Worm (Caenorhabditis elegans) whole organism, late embryonic: ENCODE results near the gene F36H1.11.

ENCODE experiments used
- C08G9.2 ChIP-seq: sonication (generic microtip); optimal IDR thresholded peaks from 2 replicates; lab custom pipeline; 2016; ENCODE audit warnings: mild to moderate bottlenecking, missing genetic modification characterization, moderate library complexity, missing compliant biosample characterization
- K02D7.2 ChIP-seq: sonication (generic microtip); optimal IDR thresholded peaks from 2 replicates; lab custom pipeline; 2017; ENCODE audit warnings: mild to moderate bottlenecking, missing genetic modification characterization, missing compliant biosample characterization
- K09A11.1 ChIP-seq: sonication (generic microtip); optimal IDR thresholded peaks from 2 replicates; lab custom pipeline; 2017; ENCODE audit warnings: antibody characterized with exemption, mild to moderate bottlenecking, missing genetic modification characterization, missing compliant biosample characterization; ENCODE audit not compliant: insufficient read depth
- T23F11.4 ChIP-seq: fragments of 200-800 bp; sonication (Bioruptor generic); optimal IDR thresholded peaks from 2 replicates; lab custom pipeline; 2018; ENCODE audit warnings: mild to moderate bottlenecking, missing genetic modification characterization, missing compliant biosample characterization
- Y22D7AL.16 ChIP-seq: sonication (generic microtip); optimal IDR thresholded peaks from 2 replicates; lab custom pipeline; 2016; ENCODE audit warnings: missing genetic modification characterization, missing compliant biosample characterization
- ahr-1 ChIP-seq: sonication (generic microtip); optimal IDR thresholded peaks from 2 replicates; lab custom pipeline; 2016; ENCODE audit warnings: missing genetic modification characterization, missing compliant biosample characterization
- ceh-19 ChIP-seq: fragments of 200-800 bp; sonication (Bioruptor generic); optimal IDR thresholded peaks from 2 replicates; lab custom pipeline; 2018; ENCODE audit warnings: mild to moderate bottlenecking, missing genetic modification characterization, missing compliant biosample characterization
- ceh-2 ChIP-seq: sonication (generic microtip); optimal IDR thresholded peaks from 2 replicates; lab custom pipeline; 2016; ENCODE audit warnings: missing genotype, missing genetic modification characterization, missing compliant biosample characterization
- ceh-24 ChIP-seq: sonication (generic microtip); optimal IDR thresholded peaks from 2 replicates; lab custom pipeline; 2016; ENCODE audit warnings: mild to moderate bottlenecking, missing genetic modification characterization, missing compliant biosample characterization
- ceh-31 ChIP-seq: sonication (generic microtip); optimal IDR thresholded peaks from 2 replicates; lab custom pipeline; 2016; ENCODE audit warnings: missing genetic modification characterization, missing compliant biosample characterization
- ceh-6 ChIP-seq: fragments of 200-800 bp; sonication (Bioruptor generic); optimal IDR thresholded peaks from 2 replicates; lab custom pipeline; 2018; ENCODE audit warnings: mild to moderate bottlenecking, missing genetic modification characterization, missing compliant biosample characterization
- ceh-9 ChIP-seq: sonication (generic microtip); optimal IDR thresholded peaks from 2 replicates; lab custom pipeline; 2016; ENCODE audit warnings: mild to moderate bottlenecking, missing genetic modification characterization, inconsistent platforms, missing compliant biosample characterization
- che-1 ChIP-seq: sonication (generic microtip); optimal IDR thresholded peaks from 2 replicates; lab custom pipeline; 2016; ENCODE audit warnings: mild to moderate bottlenecking, missing genetic modification characterization, missing compliant biosample characterization
- dve-1 ChIP-seq: sonication (generic microtip); optimal IDR thresholded peaks from 2 replicates; lab custom pipeline; 2017; ENCODE audit warnings: antibody characterized with exemption, mild to moderate bottlenecking, missing genetic modification characterization, missing compliant biosample characterization
- elt-4 ChIP-seq: sonication (generic microtip); optimal IDR thresholded peaks from 2 replicates; lab custom pipeline; 2016; ENCODE audit warnings: missing genetic modification characterization, missing compliant biosample characterization
- eyg-1 ChIP-seq: sonication (generic microtip); optimal IDR thresholded peaks from 2 replicates; lab custom pipeline; 2016; ENCODE audit warnings: missing genotype, missing genetic modification characterization, missing compliant biosample characterization
- fax-1 ChIP-seq: sonication (generic microtip); optimal IDR thresholded peaks from 2 replicates; lab custom pipeline; 2016; ENCODE audit warnings: missing genotype, missing genetic modification characterization, missing compliant biosample characterization
- fkh-6 ChIP-seq: sonication (generic microtip); optimal IDR thresholded peaks from 2 replicates; lab custom pipeline; 2016; ENCODE audit warnings: missing genetic modification characterization, missing compliant biosample characterization
- hlh-13 ChIP-seq: fragments of 200-800 bp; sonication (Bioruptor generic); optimal IDR thresholded peaks from 2 replicates; lab custom pipeline; 2018; ENCODE audit warnings: mild to moderate bottlenecking, missing genetic modification characterization, missing compliant biosample characterization
- hlh-30 ChIP-seq: sonication (generic microtip); optimal IDR thresholded peaks from 2 replicates; lab custom pipeline; 2017; ENCODE audit warnings: antibody characterized with exemption, missing genetic modification characterization, missing compliant biosample characterization; ENCODE audit not compliant: insufficient read depth
- hlh-8 ChIP-seq: sonication (generic microtip); optimal IDR thresholded peaks from 2 replicates; lab custom pipeline; 2016; ENCODE audit warnings: missing genotype, missing genetic modification characterization, missing compliant biosample characterization
- lim-6 ChIP-seq: sonication (generic microtip); optimal IDR thresholded peaks from 2 replicates; lab custom pipeline; 2016; ENCODE audit warnings: missing genetic modification characterization, missing compliant biosample characterization
- madf-2 ChIP-seq: sonication (generic microtip); optimal IDR thresholded peaks from 2 replicates; lab custom pipeline; 2017; ENCODE audit warnings: missing genetic modification characterization, missing compliant biosample characterization
- mec-3 ChIP-seq: sonication (generic microtip); optimal IDR thresholded peaks from 2 replicates; lab custom pipeline; 2016; ENCODE audit warnings: borderline replicate concordance, missing genetic modification characterization, missing compliant biosample characterization
- nfya-1 ChIP-seq: sonication (generic microtip); optimal IDR thresholded peaks from 2 replicates; lab custom pipeline; 2017; ENCODE audit warnings: missing genetic modification characterization, mild to moderate bottlenecking, missing compliant biosample characterization, antibody characterized with exemption, moderate library complexity
- nhr-11 ChIP-seq: fragments of 150-350 bp; optimal IDR thresholded peaks from 2 replicates; lab custom pipeline; 2014; ENCODE audit warnings: missing biosample characterization, missing genetic modification characterization
- nhr-232 ChIP-seq: sonication (generic microtip); optimal IDR thresholded peaks from 2 replicates; lab custom pipeline; 2016; ENCODE audit warnings: missing genetic modification characterization, missing compliant biosample characterization
- npax-4 ChIP-seq: sonication (generic microtip); optimal IDR thresholded peaks from 2 replicates; lab custom pipeline; 2016; ENCODE audit warnings: missing genetic modification characterization, missing compliant biosample characterization
- odd-2 ChIP-seq: sonication (generic microtip); optimal IDR thresholded peaks from 2 replicates; lab custom pipeline; 2017; ENCODE audit warnings: antibody characterized with exemption, mild to moderate bottlenecking, missing genetic modification characterization, missing compliant biosample characterization
- pag-3 ChIP-seq: sonication (generic microtip); optimal IDR thresholded peaks from 2 replicates; lab custom pipeline; 2016; ENCODE audit warnings: missing compliant biosample characterization, missing genetic modification characterization, borderline replicate concordance
- pax-1 ChIP-seq: fragments of 150-350 bp; optimal IDR thresholded peaks from 2 replicates; lab custom pipeline; 2014; ENCODE audit warnings: missing biosample characterization, missing genetic modification characterization
- pha-2 ChIP-seq: sonication (generic microtip); optimal IDR thresholded peaks from 2 replicates; lab custom pipeline; 2017; ENCODE audit warnings: mild to moderate bottlenecking, missing genetic modification characterization, missing compliant biosample characterization
- pha-4 ChIP-seq: fragments of 150-350 bp; optimal IDR thresholded peaks from 2 replicates; lab custom pipeline; 2018; ENCODE audit warnings: missing biosample characterization, missing genetic modification reagents, missing genetic modification characterization
- sox-4 ChIP-seq: sonication (generic microtip); optimal IDR thresholded peaks from 2 replicates; lab custom pipeline; 2017; ENCODE audit warnings: mild to moderate bottlenecking, missing genetic modification characterization, inconsistent platforms, missing compliant biosample characterization
- syd-9 ChIP-seq: sonication (generic microtip); optimal IDR thresholded peaks from 2 replicates; lab custom pipeline; 2016; ENCODE audit warnings: mild to moderate bottlenecking, missing genetic modification characterization, moderate library complexity, missing compliant biosample characterization
- tbx-2 ChIP-seq: sonication (generic microtip); optimal IDR thresholded peaks from 2 replicates; lab custom pipeline; 2016; ENCODE audit warnings: missing genetic modification characterization, missing compliant biosample characterization
- tbx-7 ChIP-seq: sonication (generic microtip); optimal IDR thresholded peaks from 2 replicates; lab custom pipeline; 2016; ENCODE audit warnings: missing genotype, missing genetic modification characterization, missing compliant biosample characterization
- unc-3 ChIP-seq, 2 experiments: fragments of 200-800 bp in 1 of 2; sonication (Bioruptor generic) in 1 of 2; sonication (generic microtip) in 1 of 2; conservative IDR thresholded peaks in 1 of 2; optimal IDR thresholded peaks in 1 of 2; 2 replicates each; pipeline versions ENCODE4 v1.3.6 to Lab custom; 2016 to 2022; ENCODE audit warnings: missing compliant biosample characterization in 2 of 2, missing genetic modification characterization in 2 of 2, missing genetic modification reagents in 1 of 2
- unc-42 ChIP-seq: sonication (generic microtip); optimal IDR thresholded peaks from 2 replicates; lab custom pipeline; 2016; ENCODE audit warnings: missing genotype, missing genetic modification characterization, missing compliant biosample characterization
- unc-55 ChIP-seq: sonication (generic microtip); optimal IDR thresholded peaks from 2 replicates; lab custom pipeline; 2017; ENCODE audit warnings: missing biosample characterization, missing genetic modification reagents, missing genetic modification characterization
- unc-86 ChIP-seq: sonication (generic microtip); optimal IDR thresholded peaks from 2 replicates; lab custom pipeline; 2016; ENCODE audit warnings: missing genetic modification characterization, missing compliant biosample characterization
- zip-5 ChIP-seq: sonication (generic microtip); optimal IDR thresholded peaks from 2 replicates; lab custom pipeline; 2016; ENCODE audit warnings: missing genetic modification characterization, missing compliant biosample characterization
- ztf-16 ChIP-seq: sonication (generic microtip); optimal IDR thresholded peaks from 2 replicates; lab custom pipeline; 2017; ENCODE audit warnings: missing genetic modification characterization, missing compliant biosample characterization

The F36H1.11 gene

ce11 chrIV:11082789-11083235 lies 33.8 kb downstream of the F36H1.11 start (continued):
- peak; percentile 97 for TF ChIP-seq hlh-30 (tag; lab: Kevin White, UChicago)

ce11 chrIV:11083609-11084008 lies 34.6 kb downstream of the F36H1.11 start, which contains the start of gene klc-1:
Gene klc-1, plus strand, starts transcription at chrIV:11083735.
- TF ChIP-seq K09A11.1 (no peak), mec-3 (tag; lab: Kevin White, UChicago) (no peak), T23F11.4 (no peak), ceh-2 (tag; lab: Kevin White, UChicago) (no peak), che-1 (no peak), fkh-6 (no peak), odd-2 (tag; lab: Kevin White, UChicago) (no peak), eyg-1 (tag; lab: Kevin White, UChicago) (no peak), npax-4 (tag; lab: Kevin White, UChicago) (no peak)

- TF ChIP-seq ceh-24 (tag; lab: Kevin White, UChicago) (no peak), Y22D7AL.16 (tag; lab: Kevin White, UChicago) (no peak), elt-4 (no peak), ztf-16 (tag; lab: Kevin White, UChicago) (no peak), pag-3 (no peak), unc-42 (tag; lab: Kevin White, UChicago) (no peak), tbx-2 (tag; lab: Kevin White, UChicago) (no peak), ceh-9 (tag; lab: Kevin White, UChicago) (no peak), unc-86 (tag; lab: Kevin White, UChicago) (no peak), T23F11.4 (no peak), nhr-232 (no peak), nhr-11 (tag; lab: Kevin White, UChicago) (no peak)
These were observed 40.6 kb downstream of the F36H1.11 start, which contains the start of gene M7.7 for ce11 chrIV:11089527-11089926. Gene M7.7, plus strand, starts transcription at chrIV:11089827.

DNA sequence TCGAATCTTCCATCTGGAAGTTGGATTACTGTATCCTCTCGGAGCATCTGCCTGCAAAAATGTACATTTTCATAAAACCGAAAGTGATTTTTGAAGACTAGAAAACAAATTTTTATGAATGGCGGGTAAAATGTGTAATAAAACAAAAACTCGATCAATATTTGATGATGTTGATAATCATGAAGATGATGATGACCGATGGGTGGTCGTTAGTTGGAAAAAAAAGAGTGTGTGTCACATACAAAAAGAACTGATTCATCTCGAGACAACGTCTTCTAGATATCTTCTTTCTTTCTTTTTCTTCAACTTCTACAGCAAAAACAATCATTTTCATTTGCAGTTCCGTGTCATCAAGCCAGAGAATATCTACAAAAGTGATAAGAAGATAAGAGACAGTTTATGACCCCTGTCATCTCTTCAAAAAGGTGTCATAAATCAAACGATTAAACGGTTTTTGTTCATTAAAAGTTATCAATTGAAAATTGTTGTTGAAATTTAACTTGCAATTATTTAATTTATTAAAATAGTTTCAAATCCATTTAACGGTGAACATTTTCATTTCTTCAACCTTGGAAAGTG lies 43.6 kb downstream of the F36H1.11 start, which contains the start of gene bcc-1:
Gene bcc-1, minus strand, starts transcription at position 51 of the 579 bp plus-strand sequence.
- TF ChIP-seq K02D7.2 (tag; lab: Kevin White, UChicago) (no peak), pax-1 (tag; lab: Kevin White, UChicago) (no peak), unc-55 (GFP tag; lab: Kevin White, UChicago) (no peak), ceh-6 (GFP tag; lab: Kevin White, UChicago) (no peak), zip-5 (tag; lab: Kevin White, UChicago) (no peak), syd-9 (tag; lab: Kevin White, UChicago) (no peak), ceh-19 (GFP tag; lab: Kevin White, UChicago) (no peak), madf-2 (tag; lab: Kevin White, UChicago) (no peak), pha-2 (no peak), hlh-8 (tag; lab: Kevin White, UChicago) (no peak), elt-4 (no peak), sox-4 (tag; lab: Kevin White, UChicago) (no peak), dve-1 (tag; lab: Kevin White, UChicago) (no peak), lim-6 (tag; lab: Kevin White, UChicago) (no peak), hlh-30 (tag; lab: Kevin White, UChicago) (no peak)

ce11 chrIV:11094052-11094451 lies 45.1 kb downstream of the F36H1.11 start:
- TF ChIP-seq npax-4 (tag; lab: Kevin White, UChicago) (no peak), tbx-7 (tag; lab: Kevin White, UChicago) (no peak), ahr-1 (tag; lab: Kevin White, UChicago) (no peak), C08G9.2 (tag; lab: Kevin White, UChicago) (no peak), tbx-2 (tag; lab: Kevin White, UChicago) (no peak), nhr-11 (tag; lab: Kevin White, UChicago) (no peak), ceh-9 (tag; lab: Kevin White, UChicago) (no peak), ceh-24 (tag; lab: Kevin White, UChicago) (no peak), K09A11.1 (no peak), nhr-232 (no peak), pha-4 (no peak), nfya-1 (tag; lab: Kevin White, UChicago) (no peak), elt-4 (no peak), ceh-31 (no peak), madf-2 (tag; lab: Kevin White, UChicago) (no peak), hlh-13 (GFP tag; lab: Kevin White, UChicago) (no peak), fax-1 (no peak), T23F11.4 (no peak), unc-3 (GFP tag; conservative IDR thresholded peaks at IDR 0.05; lab: Robert Waterston, UW) (no peak), unc-3 (tag; optimal IDR thresholded peaks at IDR 0.05; lab: Kevin White, UChicago) (no peak)
- TF ChIP-seq, all 69 proteins: peak for 0
